Fruit fly (Drosophila melanogaster) whole organism, embryonic: ENCODE results near the gene CG8944.

Source experiments
- Abd-B ChIP-seq: fragments of 200-800 bp; sonication (Bioruptor generic); optimal IDR thresholded peaks from 2 replicates; lab custom pipeline; 2018; ENCODE audit warnings: missing biosample characterization, mild to moderate bottlenecking, missing genetic modification characterization, moderate library complexity
- Atf3 ChIP-seq: fragments of 200-800 bp; sonication (Bioruptor generic); optimal IDR thresholded peaks from 3 replicates; lab custom pipeline; 2016; ENCODE audit warnings: missing biosample characterization, missing genetic modification characterization
- B-H2 ChIP-seq: fragments of 200-800 bp; sonication (Bioruptor generic); optimal IDR thresholded peaks from 2 replicates; lab custom pipeline; 2018; ENCODE audit warnings: missing biosample characterization, mild to moderate bottlenecking, missing genetic modification characterization
- Bgb ChIP-seq: fragments of 200-800 bp; sonication (Bioruptor generic); IDR thresholded peaks from 2 replicates; pipeline ENCODE4 v1.3.6; 2022; ENCODE audit warnings: missing biosample characterization, missing genetic modification characterization; ENCODE audit not compliant: partially characterized antibody
- CG11093 ChIP-seq: fragments of 200-800 bp; sonication (Bioruptor generic); IDR thresholded peaks from 3 replicates; pipeline ENCODE4 v1.3.6; 2022; ENCODE audit warnings: missing biosample characterization, missing genetic modification characterization
- CG11456 ChIP-seq: fragments of 200-800 bp; sonication (Bioruptor generic); IDR thresholded peaks from 3 replicates; pipeline ENCODE4 v1.3.6; 2022; ENCODE audit warnings: missing biosample characterization, missing genetic modification characterization
- CG12236 ChIP-seq: fragments of 200-800 bp; sonication (Bioruptor generic); optimal IDR thresholded peaks from 2 replicates; lab custom pipeline; 2016; ENCODE audit warnings: missing biosample characterization, missing genetic modification characterization
- CG12391 ChIP-seq: fragments of 200-800 bp; sonication (Bioruptor generic); optimal IDR thresholded peaks from 3 replicates; lab custom pipeline; 2018; ENCODE audit warnings: missing biosample characterization, mild to moderate bottlenecking, missing genetic modification characterization, moderate library complexity
- CG13894 ChIP-seq: fragments of 200-800 bp; sonication (Bioruptor generic); optimal IDR thresholded peaks from 3 replicates; lab custom pipeline; 2018; ENCODE audit warnings: missing biosample characterization, mild to moderate bottlenecking, missing genetic modification characterization, moderate library complexity
- CG1603 ChIP-seq: fragments of 200-800 bp; sonication (Bioruptor generic); optimal IDR thresholded peaks from 2 replicates; lab custom pipeline; 2019; ENCODE audit warnings: missing biosample characterization, mild to moderate bottlenecking, missing genetic modification characterization, moderate library complexity
- CG2116 ChIP-seq: fragments of 200-800 bp; sonication (Bioruptor generic); optimal IDR thresholded peaks from 3 replicates; lab custom pipeline; 2018; ENCODE audit warnings: missing biosample characterization, mild to moderate bottlenecking, missing genetic modification characterization
- CG2678 ChIP-seq: fragments of 200-800 bp; sonication (Bioruptor generic); optimal IDR thresholded peaks from 3 replicates; lab custom pipeline; 2019; ENCODE audit warnings: missing biosample characterization, mild to moderate bottlenecking, missing genetic modification characterization, moderate library complexity
- CG32767 ChIP-seq: fragments of 200-800 bp; sonication (Bioruptor generic); IDR thresholded peaks from 2 replicates; pipeline ENCODE4 v1.3.6; 2022; ENCODE audit warnings: missing biosample characterization, missing genetic modification characterization
- CG34224 ChIP-seq: fragments of 200-800 bp; sonication (Bioruptor generic); IDR thresholded peaks from 3 replicates; pipeline ENCODE4 v1.3.6; 2022; ENCODE audit warnings: missing biosample characterization, missing genetic modification characterization; ENCODE audit not compliant: partially characterized antibody
- CG34376 ChIP-seq: fragments of 200-800 bp; sonication (Bioruptor generic); optimal IDR thresholded peaks from 2 replicates; lab custom pipeline; 2018; ENCODE audit warnings: missing biosample characterization, mild to moderate bottlenecking, missing genetic modification characterization
- CG34422 ChIP-seq: fragments of 200-800 bp; sonication (Bioruptor generic); IDR thresholded peaks from 3 replicates; pipeline ENCODE4 v1.3.6; 2022; ENCODE audit warnings: missing biosample characterization, missing genetic modification characterization
- CG42726 ChIP-seq: fragments of 200-800 bp; sonication (Bioruptor generic); IDR thresholded peaks from 2 replicates; pipeline ENCODE4 v1.3.6; 2022; ENCODE audit warnings: missing biosample characterization, missing genetic modification characterization; ENCODE audit not compliant: partially characterized antibody
- CG5180 ChIP-seq: fragments of 200-800 bp; sonication (Bioruptor generic); optimal IDR thresholded peaks from 3 replicates; lab custom pipeline; 2017; ENCODE audit warnings: missing biosample characterization, missing genetic modification characterization, mild to moderate bottlenecking, moderate library complexity, missing genetic modification reagents
- CG6254 ChIP-seq: fragments of 200-800 bp; sonication (Bioruptor generic); optimal IDR thresholded peaks from 3 replicates; lab custom pipeline; 2017; ENCODE audit warnings: mild to moderate bottlenecking, missing biosample characterization, missing genetic modification reagents, missing genetic modification characterization
- CG6654 ChIP-seq: fragments of 200-800 bp; sonication (Bioruptor generic); optimal IDR thresholded peaks from 2 replicates; lab custom pipeline; 2017; ENCODE audit warnings: missing biosample characterization, mild to moderate bottlenecking, missing genetic modification characterization
- CG9797 ChIP-seq: fragments of 200-800 bp; sonication (Bioruptor generic); optimal IDR thresholded peaks from 3 replicates; lab custom pipeline; 2018; ENCODE audit warnings: missing biosample characterization, mild to moderate bottlenecking, missing genetic modification characterization
- CHES-1-like ChIP-seq: fragments of 200-800 bp; sonication (Bioruptor generic); optimal IDR thresholded peaks from 2 replicates; lab custom pipeline; 2016; ENCODE audit warnings: missing biosample characterization, missing genetic modification characterization
- Dip2 ChIP-seq: fragments of 200-800 bp; sonication (Bioruptor generic); IDR thresholded peaks from 2 replicates; pipeline ENCODE4 v1.3.6; 2022; ENCODE audit warnings: missing biosample characterization, missing genetic modification characterization
- E2f1 ChIP-seq: fragments of 200-800 bp; sonication (Bioruptor generic); IDR thresholded peaks from 2 replicates; pipeline ENCODE4 v1.3.6; 2022; ENCODE audit warnings: missing biosample characterization, missing genetic modification characterization
- Hr78 ChIP-seq, 2 experiments: fragments of 200-800 bp in 1 of 2; fragments of >200 bp in 1 of 2; sonication (Bioruptor generic) in 1 of 2; optimal IDR thresholded peaks; 2 replicates each; lab custom pipeline; 2017 to 2019; ENCODE audit warnings: missing biosample characterization in 2 of 2, missing genetic modification characterization in 2 of 2, mild to moderate bottlenecking in 1 of 2, moderate library complexity in 1 of 2
- Lim3 ChIP-seq: fragments of 200-800 bp; sonication (Bioruptor generic); IDR thresholded peaks from 2 replicates; pipeline ENCODE4 v1.3.6; 2022; ENCODE audit warnings: missing biosample characterization, missing genetic modification characterization
- Lpt ChIP-seq: fragments of >200 bp; optimal IDR thresholded peaks from 2 replicates; lab custom pipeline; 2018; ENCODE audit warnings: missing biosample characterization, missing genetic modification characterization
- Mad ChIP-seq: fragments of 200-800 bp; sonication (Bioruptor generic); optimal IDR thresholded peaks from 2 replicates; lab custom pipeline; 2016; ENCODE audit warnings: missing biosample characterization, missing genetic modification characterization
- Med ChIP-seq: fragments of 200-800 bp; sonication (Bioruptor generic); peaks from one replicate; lab custom pipeline; 2016; ENCODE audit warnings: missing biosample characterization, missing genetic modification characterization, mild to moderate bottlenecking, inconsistent platforms, moderate library complexity
- NFAT ChIP-seq: fragments of 200-800 bp; sonication (Bioruptor generic); IDR thresholded peaks from 2 replicates; pipeline ENCODE4 v1.3.6; 2022; ENCODE audit warnings: missing biosample characterization, missing genetic modification characterization
- Nf-YB ChIP-seq: fragments of 200-800 bp; sonication (Bioruptor generic); optimal IDR thresholded peaks from 3 replicates; lab custom pipeline; 2019; ENCODE audit warnings: missing biosample characterization, mild to moderate bottlenecking, missing genetic modification characterization, moderate library complexity
- NfI ChIP-seq: fragments of 200-800 bp; sonication (Bioruptor generic); optimal IDR thresholded peaks from 3 replicates; lab custom pipeline; 2018; ENCODE audit warnings: missing biosample characterization, mild to moderate bottlenecking, missing genetic modification characterization, moderate library complexity
- Ptx1 ChIP-seq: fragments of 200-800 bp; sonication (Bioruptor generic); IDR thresholded peaks from 2 replicates; pipeline ENCODE4 v1.3.6; 2022; ENCODE audit warnings: missing biosample characterization, missing genetic modification characterization
- TFAM ChIP-seq: fragments of 200-800 bp; sonication (Bioruptor generic); optimal IDR thresholded peaks from 2 replicates; lab custom pipeline; 2017; ENCODE audit warnings: missing biosample characterization, missing genetic modification characterization, inconsistent platforms
- abd-A ChIP-seq: fragments of 200-800 bp; sonication (Bioruptor generic); optimal IDR thresholded peaks from 3 replicates; lab custom pipeline; 2019; ENCODE audit warnings: missing biosample characterization, mild to moderate bottlenecking, missing genetic modification characterization, moderate library complexity
- ash1 ChIP-seq: fragments of 200-800 bp; sonication (Bioruptor generic); optimal IDR thresholded peaks from 2 replicates; lab custom pipeline; 2018; ENCODE audit warnings: missing biosample characterization, mild to moderate bottlenecking, missing genetic modification characterization
- bab2 ChIP-seq: fragments of 200-800 bp; sonication (Bioruptor generic); optimal IDR thresholded peaks from 2 replicates; lab custom pipeline; 2016; ENCODE audit warnings: missing biosample characterization, missing genetic modification characterization
- bbx ChIP-seq: fragments of 200-800 bp; sonication (Bioruptor generic); IDR thresholded peaks from 2 replicates; pipeline ENCODE4 v1.3.6; 2022; ENCODE audit warnings: missing biosample characterization, missing genetic modification characterization; ENCODE audit not compliant: partially characterized antibody
- btn ChIP-seq: fragments of 200-800 bp; sonication (Bioruptor generic); optimal IDR thresholded peaks from 2 replicates; lab custom pipeline; 2016; ENCODE audit warnings: missing biosample characterization, missing genetic modification characterization
- chinmo ChIP-seq: fragments of 200-800 bp; sonication (Bioruptor generic); IDR thresholded peaks from 4 replicates; pipeline ENCODE4 v1.3.6; 2022; ENCODE audit warnings: missing biosample characterization, missing genetic modification characterization; ENCODE audit not compliant: partially characterized antibody
- dimm ChIP-seq: fragments of 200-800 bp; sonication (Bioruptor generic); IDR thresholded peaks from 2 replicates; pipeline ENCODE4 v1.3.6; 2022; ENCODE audit warnings: missing biosample characterization, missing genetic modification characterization
- dm ChIP-seq: fragments of 200-800 bp; sonication (Bioruptor generic); optimal IDR thresholded peaks from 3 replicates; lab custom pipeline; 2016; ENCODE audit warnings: missing biosample characterization, missing genetic modification characterization
- gcm ChIP-seq: fragments of 200-800 bp; sonication (Bioruptor generic); optimal IDR thresholded peaks from 2 replicates; lab custom pipeline; 2019; ENCODE audit warnings: missing biosample characterization, mild to moderate bottlenecking, missing genetic modification characterization, moderate library complexity
- jumu ChIP-seq: fragments of 200-800 bp; sonication (Bioruptor generic); optimal IDR thresholded peaks from 3 replicates; lab custom pipeline; 2016; ENCODE audit warnings: missing biosample characterization, missing genetic modification characterization
- onecut ChIP-seq: fragments of 200-800 bp; sonication (Bioruptor generic); IDR thresholded peaks from 2 replicates; pipeline ENCODE4 v1.3.6; 2022; ENCODE audit warnings: missing biosample characterization, missing genetic modification characterization
- p53 ChIP-seq: fragments of 200-800 bp; sonication (Bioruptor generic); optimal IDR thresholded peaks from 2 replicates; lab custom pipeline; 2016; ENCODE audit warnings: missing biosample characterization, missing genetic modification characterization
- ranshi ChIP-seq: fragments of 200-800 bp; sonication (Bioruptor generic); IDR thresholded peaks from 2 replicates; pipeline ENCODE4 v1.3.6; 2022; ENCODE audit warnings: missing biosample characterization, missing genetic modification characterization
- tx ChIP-seq: fragments of 200-800 bp; sonication (Bioruptor generic); optimal IDR thresholded peaks from 2 replicates; lab custom pipeline; 2016; ENCODE audit warnings: missing biosample characterization, missing genetic modification characterization
- wek ChIP-seq: fragments of 200-800 bp; sonication (Bioruptor generic); optimal IDR thresholded peaks from 3 replicates; lab custom pipeline; 2018; ENCODE audit warnings: missing biosample characterization, mild to moderate bottlenecking, missing genetic modification characterization, moderate library complexity

Gene CG8944

dm6 chrX:15697581-15698208, 48.3 kb downstream of the CG8944 start (continued):
- TF ChIP-seq CG34224 (GFP tag; lab: Robert Waterston, UW), result no peak; the same call in 2 of the 3 replicates
- no peak for TF ChIP-seq CG12236
- TF ChIP-seq E2f1, result peak; percentile 93
- no peak for TF ChIP-seq jumu (GFP tag; lab: Kevin White, UChicago)
- no peak for TF ChIP-seq tx (GFP tag; lab: Kevin White, UChicago)
- no peak for TF ChIP-seq CHES-1-like (GFP tag; lab: Kevin White, UChicago)
- TF ChIP-seq ranshi, result peak; percentile 94
- peak; percentile 85 for TF ChIP-seq dimm (GFP tag; lab: Robert Waterston, UW)
- TF ChIP-seq Atf3 (GFP tag; lab: Kevin White, UChicago), result no peak
- peak; percentile 92 for TF ChIP-seq B-H2 (GFP tag; lab: Kevin White, UChicago)
- peak; percentile 79 for TF ChIP-seq CG5180 (GFP tag; lab: Kevin White, UChicago)
- TF ChIP-seq Lpt (GFP tag; lab: Kevin White, UChicago), result no peak
- peak; percentile 95 for TF ChIP-seq Ptx1
- TF ChIP-seq CG34422 (GFP tag; lab: Robert Waterston, UW), result peak; percentile 96
- TF ChIP-seq Nf-YB (GFP tag; lab: Kevin White, UChicago), result peak; percentile 56
- TF ChIP-seq bab2, result peak; percentile 60
- TF ChIP-seq chinmo (GFP tag; lab: Robert Waterston, UW), result 0 out of 4 replicates have a peak, but pooled peaks have one; percentile 39
- TF ChIP-seq gcm (GFP tag; lab: Kevin White, UChicago), result peak; percentile 85
- peak; percentile 74 for TF ChIP-seq Lim3 (GFP tag; lab: Robert Waterston, UW)
- TF ChIP-seq p53 (GFP tag; lab: Kevin White, UChicago), result no peak
- peak; percentile 87 for TF ChIP-seq CG11093 (GFP tag; lab: Robert Waterston, UW)
- peak; percentile 93 for TF ChIP-seq CG2116 (GFP tag; lab: Kevin White, UChicago)
- peak; percentile 77 for TF ChIP-seq CG6654 (GFP tag; lab: Kevin White, UChicago)
- TF ChIP-seq CG2678 (tag; lab: Kevin White, UChicago), result peak; percentile 94
- 0 out of 2 replicates have a peak, but pooled peaks have one; percentile 42 for TF ChIP-seq CG42726 (GFP tag; lab: Robert Waterston, UW)
- peak; percentile 81 for TF ChIP-seq CG6254 (GFP tag; lab: Kevin White, UChicago)
- TF ChIP-seq abd-A, result no peak
- TF ChIP-seq Mad (GFP tag; lab: Kevin White, UChicago), result peak; percentile 62
- TF ChIP-seq CG9797, result no peak
- TF ChIP-seq onecut (GFP tag; lab: Robert Waterston, UW), result peak; percentile 76
- peak; percentile 90 for TF ChIP-seq NfI (GFP tag; lab: Kevin White, UChicago)
- peak in 1 of 2 experiments; percentile 72 for TF ChIP-seq Hr78 (GFP tag; optimal IDR thresholded peaks at IDR 0.05; lab: Kevin White, UChicago)
- peak; percentile 96 for TF ChIP-seq CG13894 (tag; lab: Kevin White, UChicago)
- peak; percentile 19; the same call in 1 of the 2 replicates for TF ChIP-seq Bgb (GFP tag; lab: Robert Waterston, UW)
- TF ChIP-seq CG1603 (tag; lab: Kevin White, UChicago), result peak; percentile 88
- TF ChIP-seq Med (GFP tag; lab: Kevin White, UChicago), result peak; percentile 91
- no peak for TF ChIP-seq btn (GFP tag; lab: Kevin White, UChicago)
- peak; percentile 93 for TF ChIP-seq CG11456
- no peak for TF ChIP-seq bbx (GFP tag; lab: Robert Waterston, UW)
- peak; percentile 89 for TF ChIP-seq Abd-B (GFP tag; lab: Kevin White, UChicago)
- peak; percentile 92 for TF ChIP-seq NFAT (GFP tag; lab: Robert Waterston, UW)
- no peak for TF ChIP-seq dm (GFP tag; lab: Kevin White, UChicago)
- TF ChIP-seq CG34376 (GFP tag; lab: Kevin White, UChicago), result peak; percentile 91
- peak; percentile 93 for TF ChIP-seq CG12391 (tag; lab: Kevin White, UChicago)
- TF ChIP-seq wek, result no peak
- peak; percentile 62 for TF ChIP-seq Dip2 (GFP tag; lab: Robert Waterston, UW)
- TF ChIP-seq ash1 (GFP tag; lab: Kevin White, UChicago), result peak; percentile 82
- TF ChIP-seq CG32767 (GFP tag; lab: Robert Waterston, UW), result peak; percentile 84
- no peak for TF ChIP-seq TFAM (GFP tag; lab: Kevin White, UChicago)
